Fruit fly (Drosophila melanogaster) whole organism, wandering third instar larva: Measurements from ENCODE around the gene TwdlY.

Source experiments
- Abd-B ChIP-seq: fragments of >200 bp; optimal IDR thresholded peaks from 2 replicates; lab custom pipeline; 2017; ENCODE audit warnings: missing biosample characterization, missing genetic modification characterization
- CG9705 ChIP-seq: fragments of 200-800 bp; sonication (Bioruptor generic); optimal IDR thresholded peaks from 2 replicates; lab custom pipeline; 2018; ENCODE audit warnings: missing biosample characterization, mild to moderate bottlenecking, missing genetic modification characterization
- CrebA ChIP-seq: fragments of 200-800 bp; sonication (Bioruptor generic); optimal IDR thresholded peaks from 2 replicates; lab custom pipeline; 2016; ENCODE audit warnings: missing biosample characterization, mild to moderate bottlenecking, missing genetic modification characterization, borderline replicate concordance
- Dfd ChIP-seq: fragments of >200 bp; optimal IDR thresholded peaks from 2 replicates; lab custom pipeline; 2017; ENCODE audit warnings: missing biosample characterization, missing genetic modification characterization
- Dif ChIP-seq: fragments of 200-275, 200-300 bp; sonication (Bioruptor generic); optimal IDR thresholded peaks from 2 replicates; lab custom pipeline; 2018; ENCODE audit warnings: missing biosample characterization, missing genetic modification characterization; ENCODE audit not compliant: partially characterized antibody
- HLH106 ChIP-seq: fragments of 200-800 bp; optimal IDR thresholded peaks from 3 replicates; lab custom pipeline; 2019; ENCODE audit warnings: missing biosample characterization, mild to moderate bottlenecking, missing genetic modification characterization, moderate library complexity
- Hr83 ChIP-seq: fragments of 200-300 bp; sonication (Bioruptor generic); optimal IDR thresholded peaks from 2 replicates; lab custom pipeline; 2016; ENCODE audit warnings: missing biosample characterization, mild to moderate bottlenecking, missing genetic modification characterization, moderate library complexity; ENCODE audit not compliant: poor library complexity, severe bottlenecking
- Mio ChIP-seq: sonication (Bioruptor generic); optimal IDR thresholded peaks from 2 replicates; lab custom pipeline; 2016; ENCODE audit warnings: missing biosample characterization, missing genetic modification characterization
- Myc ChIP-seq: fragments of >200 bp; optimal IDR thresholded peaks from 2 replicates; lab custom pipeline; 2017
- N ChIP-seq: fragments of >200 bp; optimal IDR thresholded peaks from 2 replicates; lab custom pipeline; 2018; ENCODE audit warnings: missing biosample characterization, missing external identifiers, missing genetic modification characterization
- OdsH ChIP-seq: fragments of 200-800 bp; sonication (Bioruptor generic); optimal IDR thresholded peaks from 2 replicates; lab custom pipeline; 2016; ENCODE audit warnings: missing biosample characterization, mild to moderate bottlenecking, missing genetic modification characterization
- Rel ChIP-seq, 2 experiments: fragments of 200-800 bp; sonication (Bioruptor generic) in 1 of 2; optimal IDR thresholded peaks; 2 replicates in 1 of 2; 3 replicates in 1 of 2; lab custom pipeline; 2016 to 2019; ENCODE audit warnings: mild to moderate bottlenecking in 2 of 2, missing biosample characterization in 2 of 2, missing genetic modification characterization in 2 of 2, moderate library complexity in 1 of 2
- Sp1 ChIP-seq: fragments of 200-800 bp; sonication (Bioruptor generic); optimal IDR thresholded peaks from 3 replicates; lab custom pipeline; 2019; ENCODE audit warnings: missing biosample characterization, mild to moderate bottlenecking, missing genetic modification characterization, moderate library complexity
- Vsx2 ChIP-seq: fragments of 200-300, 225-300 bp; sonication (Bioruptor generic); optimal IDR thresholded peaks from 2 replicates; lab custom pipeline; 2018; ENCODE audit warnings: missing biosample characterization, missing genetic modification characterization; ENCODE audit not compliant: partially characterized antibody
- br ChIP-seq: fragments of 200-800 bp; sonication (Bioruptor generic); optimal IDR thresholded peaks from 2 replicates; lab custom pipeline; 2016; ENCODE audit warnings: missing biosample characterization, missing genetic modification characterization
- brk ChIP-seq: fragments of 200-800 bp; sonication (Bioruptor generic); optimal IDR thresholded peaks from 2 replicates; lab custom pipeline; 2016; ENCODE audit warnings: missing biosample characterization, mild to moderate bottlenecking, missing genetic modification characterization
- dl ChIP-seq, 2 experiments: fragments of 175-275, 200-275 bp in 1 of 2; fragments of 200-275 bp in 1 of 2; sonication (Bioruptor generic); optimal IDR thresholded peaks; lab custom pipeline; 2018; ENCODE audit warnings: mild to moderate bottlenecking in 2 of 2, missing biosample characterization in 2 of 2, missing genetic modification characterization in 2 of 2, moderate library complexity in 2 of 2; ENCODE audit not compliant: partially characterized antibody in 2 of 2, insufficient read depth in 1 of 2
- dmrt93B ChIP-seq: fragments of 200-800 bp; sonication (Bioruptor generic); optimal IDR thresholded peaks from 2 replicates; lab custom pipeline; 2018; ENCODE audit warnings: missing biosample characterization, mild to moderate bottlenecking, missing genetic modification characterization
- dsf ChIP-seq: sonication (Bioruptor generic); optimal IDR thresholded peaks from 2 replicates; lab custom pipeline; 2016; ENCODE audit warnings: missing biosample characterization, missing genetic modification characterization, borderline replicate concordance
- ey ChIP-seq: fragments of 200-800 bp; sonication (Bioruptor generic); optimal IDR thresholded peaks from 2 replicates; lab custom pipeline; 2016; ENCODE audit warnings: missing biosample characterization, missing genetic modification characterization
- foxo ChIP-seq, 2 experiments: fragments of 200-800 bp; sonication (Bioruptor generic); optimal IDR thresholded peaks; 2 replicates in 1 of 2; 3 replicates in 1 of 2; lab custom pipeline; 2016 to 2017; ENCODE audit warnings: missing biosample characterization in 2 of 2, missing genetic modification characterization in 2 of 2
- fru ChIP-seq: fragments of 200-800 bp; sonication (Bioruptor generic); optimal IDR thresholded peaks from 3 replicates; lab custom pipeline; 2016; ENCODE audit warnings: missing biosample characterization, mild to moderate bottlenecking, missing genetic modification characterization
- h ChIP-seq: fragments of 200-800 bp; sonication (Bioruptor generic); optimal IDR thresholded peaks from 3 replicates; lab custom pipeline; 2016; ENCODE audit warnings: missing biosample characterization, mild to moderate bottlenecking, missing genetic modification characterization
- lola ChIP-seq: fragments of >200 bp; optimal IDR thresholded peaks from 2 replicates; lab custom pipeline; 2017; ENCODE audit warnings: missing biosample characterization, missing genetic modification characterization
- rgr ChIP-seq: fragments of 200-800 bp; sonication (Bioruptor generic); optimal IDR thresholded peaks from 3 replicates; lab custom pipeline; 2016; ENCODE audit warnings: missing biosample characterization, mild to moderate bottlenecking, missing genetic modification characterization
- sv ChIP-seq: fragments of 200-800 bp; sonication (Bioruptor generic); optimal IDR thresholded peaks from 3 replicates; lab custom pipeline; 2016; ENCODE audit warnings: missing biosample characterization, missing genetic modification characterization
- tai ChIP-seq: sonication (Bioruptor generic); optimal IDR thresholded peaks from 2 replicates; lab custom pipeline; 2016; ENCODE audit warnings: missing biosample characterization, missing genetic modification characterization
- woc ChIP-seq: sonication (Bioruptor generic); optimal IDR thresholded peaks from 2 replicates; lab custom pipeline; 2016; ENCODE audit warnings: missing biosample characterization, mild to moderate bottlenecking, missing genetic modification characterization

Gene TwdlY

DNA sequence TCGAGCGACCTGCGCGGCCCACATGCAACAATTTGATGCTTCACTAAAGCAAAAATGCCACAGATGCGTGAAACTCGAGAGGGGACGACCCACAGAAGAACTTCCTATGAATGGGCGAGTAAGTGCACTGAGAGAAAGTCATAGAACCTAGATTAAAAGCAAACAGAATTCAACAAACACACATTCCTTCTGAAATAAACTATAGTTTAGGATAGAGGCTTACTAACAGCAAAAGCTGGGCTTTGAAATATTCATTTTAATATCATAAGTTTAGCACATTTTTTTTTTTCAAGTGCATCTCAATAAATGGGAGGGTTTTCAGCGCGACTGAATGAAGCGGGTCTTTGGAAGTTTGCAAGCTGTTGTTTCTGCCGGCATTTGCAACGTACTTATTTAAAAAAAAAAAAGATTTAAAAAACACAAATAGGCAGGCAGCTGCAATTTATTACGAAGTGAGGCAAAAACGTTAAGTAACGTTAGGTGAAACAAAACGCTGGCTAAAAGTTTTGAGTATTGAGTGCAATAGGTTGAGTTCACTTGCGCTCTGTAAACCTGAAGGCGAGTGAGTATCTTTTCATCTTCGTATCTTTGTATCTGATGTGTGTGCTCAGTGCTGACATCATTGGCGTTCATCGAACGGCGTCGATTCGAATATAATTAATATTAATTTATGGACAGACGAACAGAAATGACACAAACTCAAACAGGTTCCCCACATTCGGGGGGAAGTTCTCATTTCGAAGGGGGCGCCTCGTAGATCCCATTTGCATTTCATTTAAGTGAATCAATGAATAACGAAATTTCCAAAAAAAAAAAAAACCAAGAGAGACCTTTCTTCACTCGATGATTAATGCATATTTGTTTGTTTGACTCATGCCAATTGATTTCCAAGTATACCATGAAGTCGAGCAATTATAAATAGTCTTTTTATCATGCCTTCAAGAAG is 38.4 kb downstream of the TwdlY start:
- TF ChIP-seq brk (GFP tag; lab: Kevin White, UChicago) (no peak), dsf (GFP tag; lab: Kevin White, UChicago) (no peak), foxo (GFP tag; optimal IDR thresholded peaks at IDR 0.05; lab: Kevin White, UChicago) (peak in 1 of 2 experiments; percentile 63), woc (GFP tag; lab: Kevin White, UChicago) (peak; percentile 35), rgr (GFP tag; lab: Kevin White, UChicago) (peak; percentile 6), CrebA (no peak), Vsx2 (GFP tag; lab: Kevin White, UChicago) (no peak), dl (GFP tag; optimal IDR thresholded peaks at IDR 0.05; lab: Kevin White, UChicago; ENCODE audit: insufficient read depth in 1 of 2, partially characterized antibody in 2 of 2) (no peak), Mio (GFP tag; lab: Kevin White, UChicago) (no peak), ey (GFP tag; lab: Kevin White, UChicago) (peak; percentile 32), Sp1 (GFP tag; lab: Kevin White, UChicago) (no peak), OdsH (no peak), br (GFP tag; lab: Kevin White, UChicago) (peak; percentile 19), dmrt93B (GFP tag; lab: Kevin White, UChicago) (peak; percentile 9), sv (GFP tag; lab: Kevin White, UChicago) (peak; percentile 12), Dfd (GFP tag; lab: Kevin White, UChicago) (no peak), fru (GFP tag; lab: Kevin White, UChicago) (peak; percentile 67), Dif (GFP tag; lab: Kevin White, UChicago) (no peak), h (GFP tag; lab: Kevin White, UChicago) (peak; percentile 66), HLH106 (tag; lab: Kevin White, UChicago) (peak; percentile 47)
- TF ChIP-seq, all 38 proteins: peak for 10

DNA sequence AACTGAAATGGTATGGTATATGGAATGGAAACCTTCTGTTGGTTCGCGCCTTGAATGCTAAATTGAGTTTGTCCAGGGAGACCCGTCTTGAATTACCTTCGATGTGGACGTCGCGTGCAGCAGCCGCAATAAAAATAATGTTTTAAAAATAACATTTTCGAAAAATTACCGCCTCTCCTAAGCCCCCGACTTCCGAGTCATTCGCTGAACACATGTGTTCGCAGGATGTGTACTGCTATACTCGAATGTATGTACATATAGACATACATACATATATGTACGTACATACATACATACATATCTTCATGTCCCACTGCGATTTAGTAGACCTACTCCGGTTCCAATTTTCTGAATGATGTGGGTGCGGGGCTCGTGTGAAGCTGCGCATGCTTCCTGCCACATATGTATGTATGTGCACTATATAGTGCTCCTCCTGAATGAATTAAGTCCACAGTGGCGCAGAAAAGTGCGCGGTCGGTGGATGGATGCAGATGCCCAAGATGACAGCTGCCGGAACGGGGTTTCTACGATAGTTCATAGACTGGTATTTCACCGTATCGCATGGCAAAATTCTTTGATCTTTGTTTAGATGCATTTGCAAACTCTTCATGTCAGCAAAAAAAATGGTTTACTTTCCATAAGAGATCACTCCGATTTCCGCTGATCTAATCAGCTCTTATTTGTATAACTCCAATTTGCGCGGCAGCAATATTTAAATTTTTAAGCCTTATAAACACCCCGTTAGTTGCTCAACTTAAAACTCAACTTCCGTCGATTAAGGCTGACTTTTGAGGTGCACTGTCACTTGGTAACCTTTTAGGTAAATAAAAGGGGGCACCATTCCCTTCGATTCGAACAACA is 39.7 kb downstream of the TwdlY start:
- TF ChIP-seq woc (GFP tag; lab: Kevin White, UChicago): no peak
- TF ChIP-seq Mio (GFP tag; lab: Kevin White, UChicago): no peak
- no peak for TF ChIP-seq h (GFP tag; lab: Kevin White, UChicago)
- TF ChIP-seq dsf (GFP tag; lab: Kevin White, UChicago): no peak
- no peak for TF ChIP-seq Hr83 (GFP tag; lab: Kevin White, UChicago)
- no peak for TF ChIP-seq brk (GFP tag; lab: Kevin White, UChicago)
- no peak for TF ChIP-seq CG9705 (GFP tag; lab: Kevin White, UChicago)
- TF ChIP-seq Dfd (GFP tag; lab: Kevin White, UChicago): no peak
- TF ChIP-seq N: no peak
- TF ChIP-seq rgr (GFP tag; lab: Kevin White, UChicago): no peak
- no peak for TF ChIP-seq Rel (GFP tag; optimal IDR thresholded peaks at IDR 0.05; lab: Kevin White, UChicago)
- TF ChIP-seq Rel (tag; optimal IDR thresholded peaks at IDR 0.05; lab: Kevin White, UChicago): no peak
- no peak for TF ChIP-seq Abd-B

DNA sequence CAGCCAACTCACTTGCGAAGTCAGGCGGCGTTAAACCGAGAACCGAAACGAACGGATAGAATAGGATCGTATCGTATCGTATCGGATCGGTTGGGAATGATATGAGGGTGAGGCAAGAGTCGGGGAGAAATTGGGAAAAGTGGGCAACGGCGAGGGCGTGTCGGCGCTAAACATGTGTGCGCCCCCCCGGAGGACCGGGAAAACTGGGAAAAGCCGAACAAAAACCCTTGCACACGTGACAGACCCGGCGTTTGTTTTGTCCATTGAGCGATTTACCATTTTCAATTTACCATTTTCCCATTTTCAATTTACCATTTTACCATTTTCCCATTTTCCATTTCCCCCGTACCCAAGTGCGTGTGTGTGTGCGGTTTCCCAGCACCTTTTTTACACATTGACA is 40.3 kb downstream of the TwdlY start:
- no peak for TF ChIP-seq Mio (GFP tag; lab: Kevin White, UChicago)
- no peak for TF ChIP-seq Abd-B
- TF ChIP-seq, all 38 proteins: peak for 0

DNA sequence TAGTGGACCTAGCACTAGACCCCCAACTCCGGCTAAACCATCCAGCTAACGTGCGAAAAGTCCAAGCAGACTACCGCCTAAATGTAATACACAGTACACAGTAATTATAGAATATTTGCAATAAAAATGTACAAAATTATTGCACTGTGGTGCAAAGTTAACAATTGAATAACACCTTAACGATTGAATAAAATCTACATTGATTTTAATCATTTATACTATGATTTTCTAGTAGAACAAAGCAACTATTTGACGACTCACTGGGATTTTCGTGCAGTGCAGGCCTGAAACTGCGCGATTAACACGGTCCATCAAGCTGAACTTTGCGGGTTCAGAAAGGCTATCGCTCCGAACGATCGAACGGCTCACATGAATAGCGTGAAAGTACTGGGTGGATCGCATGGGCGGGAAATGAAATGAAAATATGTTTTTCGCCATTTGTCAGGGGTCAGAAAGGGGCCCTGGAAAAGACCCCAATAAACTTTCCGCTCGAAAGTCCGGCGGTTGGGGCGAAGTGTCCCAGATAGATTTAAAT is 43.5 kb downstream of the TwdlY start:
- TF ChIP-seq Sp1 (GFP tag; lab: Kevin White, UChicago) (no peak), Vsx2 (GFP tag; lab: Kevin White, UChicago) (no peak), foxo (GFP tag; optimal IDR thresholded peaks at IDR 0.05; lab: Kevin White, UChicago) (no peak), Dif (GFP tag; lab: Kevin White, UChicago) (no peak), rgr (GFP tag; lab: Kevin White, UChicago) (no peak), dl (GFP tag; optimal IDR thresholded peaks at IDR 0.05; lab: Kevin White, UChicago; ENCODE audit: insufficient read depth in 1 of 2, partially characterized antibody in 2 of 2) (no peak), CG9705 (GFP tag; lab: Kevin White, UChicago) (no peak), lola (no peak), HLH106 (tag; lab: Kevin White, UChicago) (no peak), Myc (lab: Kevin White, UChicago) (no peak), tai (no peak), dmrt93B (GFP tag; lab: Kevin White, UChicago) (no peak), N (no peak), CrebA (no peak), dsf (GFP tag; lab: Kevin White, UChicago) (no peak)
